Worm (Caenorhabditis elegans) whole organism, L4 larva: ENCODE results near the gene mes-6.

Source experiments
- F10B5.3 ChIP-seq: sonication (generic microtip); optimal IDR thresholded peaks from 2 replicates; lab custom pipeline; 2016; ENCODE audit warnings: mild to moderate bottlenecking, missing genetic modification characterization, missing compliant biosample characterization
- F37D6.2 ChIP-seq: sonication (generic microtip); optimal IDR thresholded peaks from 2 replicates; lab custom pipeline; 2016; ENCODE audit warnings: mild to moderate bottlenecking, missing genetic modification characterization, missing compliant biosample characterization
- F49E8.2 ChIP-seq: sonication (generic microtip); optimal IDR thresholded peaks from 2 replicates; lab custom pipeline; 2016; ENCODE audit warnings: missing compliant biosample characterization, mild to moderate bottlenecking, missing genetic modification characterization, borderline replicate concordance
- T26A8.4 ChIP-seq: fragments of 200-800 bp; sonication (Bioruptor generic); IDR thresholded peaks from 2 replicates; pipeline ENCODE4 v1.3.6; 2022; ENCODE audit warnings: missing genetic modification characterization, missing compliant biosample characterization
- Y105C5A.15 ChIP-seq: fragments of 200-800 bp; sonication (Bioruptor generic); IDR thresholded peaks from 2 replicates; pipeline ENCODE4 v1.3.6; 2022; ENCODE audit warnings: missing genetic modification characterization, missing compliant biosample characterization
- Y48G9A.11 ChIP-seq: fragments of 200-800 bp; sonication (Bioruptor generic); IDR thresholded peaks from 2 replicates; pipeline ENCODE4 v1.3.6; 2022; ENCODE audit warnings: missing genetic modification reagents, missing genetic modification characterization, missing compliant biosample characterization
- Y5F2A.4 ChIP-seq: fragments of 200-800 bp; sonication (Bioruptor generic); optimal IDR thresholded peaks from 2 replicates; lab custom pipeline; 2018; ENCODE audit warnings: mild to moderate bottlenecking, missing genetic modification characterization, missing compliant biosample characterization
- Y75B8A.6 ChIP-seq: fragments of 200-800 bp; sonication (Bioruptor generic); IDR thresholded peaks from 2 replicates; pipeline ENCODE4 v1.3.6; 2022; ENCODE audit warnings: missing genetic modification reagents, missing genetic modification characterization, missing compliant biosample characterization
- aha-1 ChIP-seq: fragments of 150-350 bp; peaks from one replicate; lab custom pipeline; 2014; ENCODE audit warnings: missing biosample characterization, missing genetic modification characterization
- aly-2 ChIP-seq: sonication (generic microtip); optimal IDR thresholded peaks from 2 replicates; lab custom pipeline; 2018; ENCODE audit warnings: missing biosample characterization, missing genetic modification characterization
- ama-1 ChIP-seq: fragments of 150-350 bp; optimal IDR thresholded peaks from 2 replicates; lab custom pipeline; 2014; ENCODE audit warnings: inconsistent platforms, mixed read lengths
- ceh-20 ChIP-seq: fragments of 200-800 bp; sonication (Bioruptor generic); IDR thresholded peaks from 2 replicates; pipeline ENCODE4 v1.3.6; 2022; ENCODE audit warnings: missing genetic modification reagents, missing genetic modification characterization, missing compliant biosample characterization
- ceh-62 ChIP-seq: sonication (generic microtip); optimal IDR thresholded peaks from 2 replicates; lab custom pipeline; 2017; ENCODE audit warnings: missing biosample characterization, missing genetic modification characterization
- ceh-82 ChIP-seq: sonication (generic microtip); optimal IDR thresholded peaks from 2 replicates; lab custom pipeline; 2017; ENCODE audit warnings: missing biosample characterization, missing genetic modification characterization
- ces-1 ChIP-seq: fragments of 150-350 bp; sonication (generic microtip); optimal IDR thresholded peaks from 4 replicates; lab custom pipeline; 2014; ENCODE audit warnings: missing biosample characterization, missing genetic modification reagents, missing genetic modification characterization
- daf-19 ChIP-seq: fragments of 200-800 bp; sonication (Bioruptor generic); conservative IDR thresholded peaks from 2 replicates; pipeline ENCODE4 v1.3.6; 2022; ENCODE audit warnings: missing genetic modification characterization, missing compliant biosample characterization
- dmd-8 ChIP-seq: fragments of 200-800 bp; sonication (Bioruptor generic); IDR thresholded peaks from 2 replicates; pipeline ENCODE4 v1.3.6; 2022; ENCODE audit warnings: missing genetic modification characterization, missing compliant biosample characterization
- egl-43 ChIP-seq: fragments of 200-800 bp; sonication (Bioruptor generic); IDR thresholded peaks from 2 replicates; pipeline ENCODE4 v1.3.6; 2022; ENCODE audit warnings: missing genetic modification reagents, missing genetic modification characterization, missing compliant biosample characterization
- fkh-10 ChIP-seq: fragments of 150-350 bp; optimal IDR thresholded peaks from 2 replicates; lab custom pipeline; 2014; ENCODE audit warnings: missing biosample characterization, missing genetic modification reagents, missing genetic modification characterization
- fos-1 ChIP-seq: fragments of 150-350 bp; optimal IDR thresholded peaks from 2 replicates; lab custom pipeline; 2014; ENCODE audit warnings: missing biosample characterization, missing genetic modification characterization
- hmg-1.1 ChIP-seq: fragments of 200-800 bp; sonication (Bioruptor generic); IDR thresholded peaks from 2 replicates; pipeline ENCODE4 v1.3.6; 2022; ENCODE audit warnings: missing genetic modification reagents, missing genetic modification characterization, missing compliant biosample characterization
- lin-13 ChIP-seq: fragments of 150-350 bp; optimal IDR thresholded peaks from 2 replicates; lab custom pipeline; 2014; ENCODE audit warnings: missing biosample characterization, missing genetic modification reagents, missing genetic modification characterization
- lin-15B ChIP-seq: fragments of 150-350 bp; sonication (generic microtip); optimal IDR thresholded peaks from 3 replicates; lab custom pipeline; 2014; ENCODE audit warnings: missing biosample characterization, missing genetic modification characterization
- madf-5 ChIP-seq, 2 experiments: fragments of 200-800 bp; sonication (Bioruptor generic); IDR thresholded peaks; 2 replicates each; pipeline ENCODE4 v1.3.6; 2022; ENCODE audit warnings: missing compliant biosample characterization in 2 of 2, missing genetic modification characterization in 2 of 2
- mdl-1 ChIP-seq, 2 experiments: fragments of 150-350 bp in 1 of 2; sonication (generic microtip) in 1 of 2; optimal IDR thresholded peaks; 2 replicates each; lab custom pipeline; 2014 to 2017; ENCODE audit warnings: missing biosample characterization in 2 of 2, missing genetic modification characterization in 2 of 2
- mdt-29 ChIP-seq: fragments of 200-800 bp; sonication (Bioruptor generic); IDR thresholded peaks from 2 replicates; pipeline ENCODE4 v1.3.6; 2022; ENCODE audit warnings: missing genetic modification reagents, missing genetic modification characterization, missing compliant biosample characterization
- mep-1 ChIP-seq: fragments of 150-350 bp; sonication (generic microtip); optimal IDR thresholded peaks from 3 replicates; lab custom pipeline; 2014; ENCODE audit warnings: missing biosample characterization, missing genetic modification characterization
- mes-2 ChIP-seq: sonication (generic microtip); optimal IDR thresholded peaks from 2 replicates; lab custom pipeline; 2016; ENCODE audit warnings: missing genotype, mild to moderate bottlenecking, missing genetic modification characterization, missing compliant biosample characterization; ENCODE audit not compliant: poor library complexity, severe bottlenecking
- mxl-2 ChIP-seq: fragments of 200-800 bp; sonication (Bioruptor generic); conservative IDR thresholded peaks from 2 replicates; pipeline ENCODE4 v1.3.6; 2022; ENCODE audit warnings: missing genetic modification reagents, missing genetic modification characterization, missing compliant biosample characterization
- mxl-3 ChIP-seq: fragments of 200-800 bp; sonication (Bioruptor generic); optimal IDR thresholded peaks from 2 replicates; lab custom pipeline; 2018; ENCODE audit warnings: mild to moderate bottlenecking, missing genetic modification characterization, missing compliant biosample characterization
- nhr-102 ChIP-seq: sonication (generic microtip); optimal IDR thresholded peaks from 2 replicates; lab custom pipeline; 2016; ENCODE audit warnings: mild to moderate bottlenecking, missing genetic modification characterization, moderate library complexity, missing compliant biosample characterization
- nhr-11 ChIP-seq: fragments of 150-350 bp; optimal IDR thresholded peaks from 2 replicates; lab custom pipeline; 2014; ENCODE audit warnings: missing biosample characterization, missing genetic modification characterization
- nhr-25 ChIP-seq: sonication (generic microtip); optimal IDR thresholded peaks from 2 replicates; lab custom pipeline; 2017; ENCODE audit warnings: missing genetic modification characterization, mild to moderate bottlenecking, missing compliant biosample characterization, antibody characterized with exemption, moderate library complexity, borderline replicate concordance; ENCODE audit not compliant: insufficient read depth
- nhr-28 ChIP-seq: fragments of 150-350 bp; optimal IDR thresholded peaks from 2 replicates; lab custom pipeline; 2014; ENCODE audit warnings: missing biosample characterization, missing genetic modification characterization
- nhr-42 ChIP-seq: fragments of 200-800 bp; sonication (Bioruptor generic); IDR thresholded peaks from 2 replicates; pipeline ENCODE4 v1.3.6; 2022; ENCODE audit warnings: missing genetic modification characterization, missing compliant biosample characterization
- nhr-76 ChIP-seq: fragments of 150-350 bp; optimal IDR thresholded peaks from 2 replicates; lab custom pipeline; 2014; ENCODE audit warnings: missing biosample characterization, missing genetic modification characterization
- pqm-1 ChIP-seq: sonication (generic microtip); optimal IDR thresholded peaks from 2 replicates; lab custom pipeline; 2017; ENCODE audit warnings: missing biosample characterization, missing genetic modification characterization
- rbr-2 ChIP-seq: sonication (generic microtip); optimal IDR thresholded peaks from 2 replicates; lab custom pipeline; 2016; ENCODE audit warnings: missing genotype, missing genetic modification characterization, missing compliant biosample characterization
- sdz-12 ChIP-seq: fragments of 200-800 bp; sonication (Bioruptor generic); optimal IDR thresholded peaks from 2 replicates; lab custom pipeline; 2018; ENCODE audit warnings: mild to moderate bottlenecking, missing genetic modification characterization, missing compliant biosample characterization
- skn-1 ChIP-seq: fragments of 150-350 bp; optimal IDR thresholded peaks from 2 replicates; lab custom pipeline; 2014; ENCODE audit warnings: missing biosample characterization, missing genetic modification characterization
- snpc-1.2 ChIP-seq: fragments of 200-800 bp; sonication (Bioruptor generic); IDR thresholded peaks from 2 replicates; pipeline ENCODE4 v1.3.6; 2022; ENCODE audit warnings: missing genetic modification reagents, missing genetic modification characterization, missing compliant biosample characterization
- snpc-4 ChIP-seq: fragments of 150-350 bp; optimal IDR thresholded peaks from 2 replicates; lab custom pipeline; 2014; ENCODE audit warnings: missing biosample characterization, missing genetic modification characterization
- spr-1 ChIP-seq: sonication (generic microtip); optimal IDR thresholded peaks from 2 replicates; lab custom pipeline; 2016; ENCODE audit warnings: mild to moderate bottlenecking, missing genetic modification characterization, missing compliant biosample characterization
- spr-3 ChIP-seq: fragments of 200-800 bp; sonication (Bioruptor generic); optimal IDR thresholded peaks from 2 replicates; lab custom pipeline; 2018; ENCODE audit warnings: mild to moderate bottlenecking, missing genetic modification characterization, missing compliant biosample characterization
- unc-130 ChIP-seq: sonication (generic microtip); optimal IDR thresholded peaks from 2 replicates; lab custom pipeline; 2016; ENCODE audit warnings: missing genetic modification reagents, missing genetic modification characterization, missing compliant biosample characterization
- unc-39 ChIP-seq: sonication (generic microtip); optimal IDR thresholded peaks from 2 replicates; lab custom pipeline; 2017; ENCODE audit warnings: missing biosample characterization, missing genetic modification characterization
- unc-62 ChIP-seq, 3 experiments: fragments of 150-350 bp in 1 of 3; sonication (generic microtip); optimal IDR thresholded peaks in 2 of 3; peaks in 1 of 3; 1 replicate in 1 of 3; 2 replicates in 2 of 3; lab custom pipeline; 2014 to 2017; ENCODE audit warnings: missing biosample characterization in 3 of 3, missing genetic modification characterization in 3 of 3, missing genetic modification reagents in 3 of 3, missing genotype in 1 of 3
- zag-1 ChIP-seq: fragments of 150-350 bp; optimal IDR thresholded peaks from 2 replicates; lab custom pipeline; 2014; ENCODE audit warnings: missing biosample characterization, missing genetic modification characterization
- zfp-2 ChIP-seq: sonication (generic microtip); optimal IDR thresholded peaks from 2 replicates; lab custom pipeline; 2016; ENCODE audit warnings: mild to moderate bottlenecking, missing genetic modification characterization, missing compliant biosample characterization
- zfp-3 ChIP-seq: fragments of 200-800 bp; sonication (Bioruptor generic); conservative IDR thresholded peaks from 2 replicates; pipeline ENCODE4 v1.3.6; 2022; ENCODE audit warnings: missing genetic modification reagents, missing genetic modification characterization, missing compliant biosample characterization
- zip-11 ChIP-seq: fragments of 200-800 bp; sonication (Bioruptor generic); IDR thresholded peaks from 2 replicates; pipeline ENCODE4 v1.3.6; 2022; ENCODE audit warnings: missing genetic modification characterization, missing compliant biosample characterization

The mes-6 gene

ce11 chrIV:8479346-8479745, 31.7 kb upstream of the mes-6 start, which contains the start of gene hlh-12:
Gene hlh-12, minus strand, starts transcription at chrIV:8479446.
- TF ChIP-seq sdz-12, result no peak
- no peak for TF ChIP-seq snpc-4 (tag; lab: Kevin White, UChicago)
- no peak for TF ChIP-seq F37D6.2 (tag; lab: Kevin White, UChicago)
- TF ChIP-seq Y5F2A.4 (GFP tag; lab: Kevin White, UChicago), result no peak
- TF ChIP-seq, all 104 proteins: peak for 0

ce11 chrIV:8481308-8481707, 29.8 kb upstream of the mes-6 start, which contains the start of gene spp-8:
Gene spp-8, plus strand, starts transcription at chrIV:8481664.
- TF ChIP-seq nhr-42 (GFP tag; lab: Robert Waterston, UW), result no peak
- TF ChIP-seq F10B5.3 (tag; lab: Kevin White, UChicago), result no peak
- no peak for TF ChIP-seq lin-13 (GFP tag; lab: Kevin White, UChicago)
- TF ChIP-seq mdl-1 (tag; optimal IDR thresholded peaks at IDR 0.05; lab: Kevin White, UChicago), result peak in 1 of 2 experiments; percentile 74
- no peak for TF ChIP-seq Y105C5A.15 (GFP tag; lab: Robert Waterston, UW)
- no peak for TF ChIP-seq egl-43 (GFP tag; lab: Robert Waterston, UW)
- TF ChIP-seq snpc-1.2 (GFP tag; lab: Robert Waterston, UW), result no peak
- TF ChIP-seq mxl-2 (GFP tag; lab: Robert Waterston, UW), result no peak
- no peak for TF ChIP-seq unc-39 (tag; lab: Kevin White, UChicago)
- no peak for TF ChIP-seq ces-1 (GFP tag; lab: Kevin White, UChicago)
- TF ChIP-seq lin-15B (tag; lab: Kevin White, UChicago), result no peak
- TF ChIP-seq ceh-82, result no peak
- TF ChIP-seq Y75B8A.6 (GFP tag; lab: Robert Waterston, UW), result no peak
- TF ChIP-seq fos-1 (tag; lab: Kevin White, UChicago), result no peak
- TF ChIP-seq nhr-25 (tag; lab: Kevin White, UChicago), result no peak
- TF ChIP-seq madf-5 (GFP tag; IDR thresholded peaks at IDR 0.05; lab: Robert Waterston, UW), result no peak
- TF ChIP-seq pqm-1 (tag; lab: Kevin White, UChicago), result peak; percentile 93
- TF ChIP-seq daf-19, result no peak
- no peak for TF ChIP-seq ceh-62 (tag; lab: Kevin White, UChicago)
- no peak for TF ChIP-seq hmg-1.1 (GFP tag; lab: Robert Waterston, UW)
- TF ChIP-seq spr-1 (tag; lab: Kevin White, UChicago), result no peak
- peak; percentile 15 for TF ChIP-seq nhr-102 (tag; lab: Kevin White, UChicago)
- TF ChIP-seq aly-2 (tag; lab: Kevin White, UChicago), result no peak
- no peak for TF ChIP-seq mes-2 (tag; lab: Kevin White, UChicago)
- no peak for TF ChIP-seq spr-3
- TF ChIP-seq rbr-2 (tag; lab: Kevin White, UChicago), result no peak
- TF ChIP-seq zfp-2 (tag; lab: Kevin White, UChicago), result no peak
- TF ChIP-seq nhr-28, result peak; percentile 98
- TF ChIP-seq nhr-76, result no peak
- no peak for TF ChIP-seq dmd-8 (GFP tag; lab: Robert Waterston, UW)
- no peak for TF ChIP-seq fkh-10 (GFP tag; lab: Kevin White, UChicago)
- TF ChIP-seq ama-1 (lab: Kevin White, UChicago), result no peak
- TF ChIP-seq skn-1 (tag; lab: Kevin White, UChicago), result no peak
- no peak for TF ChIP-seq Y48G9A.11 (GFP tag; lab: Robert Waterston, UW)
- TF ChIP-seq F49E8.2 (tag; lab: Kevin White, UChicago), result no peak
- no peak for TF ChIP-seq aha-1 (tag; lab: Kevin White, UChicago)
- no peak for TF ChIP-seq T26A8.4 (GFP tag; lab: Robert Waterston, UW)
- peak; percentile 92 for TF ChIP-seq ceh-20
- no peak for TF ChIP-seq mdt-29 (GFP tag; lab: Robert Waterston, UW)
- TF ChIP-seq mxl-3 (GFP tag; lab: Kevin White, UChicago), result peak; percentile 74
- no peak for TF ChIP-seq unc-62 (GFP tag; optimal IDR thresholded peaks at IDR 0.05 in 1 of 2; lab: Kevin White, UChicago)
- no peak for TF ChIP-seq unc-62 (tag; optimal IDR thresholded peaks at IDR 0.05; lab: Kevin White, UChicago)
- no peak for TF ChIP-seq zag-1
- TF ChIP-seq zip-11 (GFP tag; lab: Robert Waterston, UW), result no peak
- no peak for TF ChIP-seq mep-1
- no peak for TF ChIP-seq zfp-3
- TF ChIP-seq unc-130, result no peak
- TF ChIP-seq nhr-11 (tag; lab: Kevin White, UChicago), result no peak
